Worm (Caenorhabditis elegans) whole organism, L4 larva: ENCODE results near the gene F22F4.5.

Experiments
- F26F4.8 ChIP-seq: fragments of 200-800 bp; sonication (Bioruptor generic); conservative IDR thresholded peaks from 2 replicates; pipeline ENCODE4 v1.3.6; 2022; ENCODE audit warnings: missing genetic modification characterization, missing compliant biosample characterization
- F44E2.7 ChIP-seq: fragments of 200-800 bp; sonication (Bioruptor generic); IDR thresholded peaks from 2 replicates; pipeline ENCODE4 v2.1.2; 2022; ENCODE audit warnings: missing genetic modification characterization, missing compliant biosample characterization
- F49E8.2 ChIP-seq: sonication (generic microtip); optimal IDR thresholded peaks from 2 replicates; lab custom pipeline; 2016; ENCODE audit warnings: missing compliant biosample characterization, mild to moderate bottlenecking, missing genetic modification characterization, borderline replicate concordance
- T20F7.1 ChIP-seq: fragments of 200-800 bp; sonication (Bioruptor generic); optimal IDR thresholded peaks from 2 replicates; lab custom pipeline; 2018; ENCODE audit warnings: mild to moderate bottlenecking, missing genetic modification characterization, missing compliant biosample characterization
- Y48G9A.11 ChIP-seq: fragments of 200-800 bp; sonication (Bioruptor generic); IDR thresholded peaks from 2 replicates; pipeline ENCODE4 v1.3.6; 2022; ENCODE audit warnings: missing genetic modification reagents, missing genetic modification characterization, missing compliant biosample characterization
- Y75B8A.6 ChIP-seq: fragments of 200-800 bp; sonication (Bioruptor generic); IDR thresholded peaks from 2 replicates; pipeline ENCODE4 v1.3.6; 2022; ENCODE audit warnings: missing genetic modification reagents, missing genetic modification characterization, missing compliant biosample characterization
- aha-1 ChIP-seq: fragments of 150-350 bp; peaks from one replicate; lab custom pipeline; 2014; ENCODE audit warnings: missing biosample characterization, missing genetic modification characterization
- ama-1 ChIP-seq: fragments of 150-350 bp; optimal IDR thresholded peaks from 2 replicates; lab custom pipeline; 2014; ENCODE audit warnings: inconsistent platforms, mixed read lengths
- ceh-20 ChIP-seq: fragments of 200-800 bp; sonication (Bioruptor generic); IDR thresholded peaks from 2 replicates; pipeline ENCODE4 v1.3.6; 2022; ENCODE audit warnings: missing genetic modification reagents, missing genetic modification characterization, missing compliant biosample characterization
- ceh-32 ChIP-seq: sonication (generic microtip); optimal IDR thresholded peaks from 2 replicates; lab custom pipeline; 2016; ENCODE audit warnings: mild to moderate bottlenecking, missing genetic modification characterization, missing compliant biosample characterization; ENCODE audit not compliant: poor library complexity
- ceh-82 ChIP-seq: sonication (generic microtip); optimal IDR thresholded peaks from 2 replicates; lab custom pipeline; 2017; ENCODE audit warnings: missing biosample characterization, missing genetic modification characterization
- cey-2 ChIP-seq: sonication (generic microtip); optimal IDR thresholded peaks from 3 replicates; lab custom pipeline; 2017; ENCODE audit warnings: missing genetic modification characterization, mild to moderate bottlenecking, missing compliant biosample characterization, antibody characterized with exemption, borderline replicate concordance; ENCODE audit not compliant: insufficient read depth
- ctbp-1 ChIP-seq: fragments of 200-800 bp; sonication (Bioruptor generic); IDR thresholded peaks from 2 replicates; pipeline ENCODE4 v1.3.6; 2022; ENCODE audit warnings: missing genetic modification reagents, missing genetic modification characterization, missing compliant biosample characterization
- daf-16 ChIP-seq, 3 experiments: sonication (generic microtip); optimal IDR thresholded peaks; 2 replicates each; lab custom pipeline; 2016 to 2017; ENCODE audit warnings: missing genetic modification characterization in 3 of 3, missing genetic modification reagents in 3 of 3, mild to moderate bottlenecking in 2 of 3, missing compliant biosample characterization in 2 of 3, missing biosample characterization in 1 of 3, moderate library complexity in 1 of 3
- dmd-6 ChIP-seq: fragments of 200-800 bp; sonication (Bioruptor generic); IDR thresholded peaks from 2 replicates; pipeline ENCODE4 v1.3.6; 2022; ENCODE audit warnings: missing genetic modification reagents, missing genetic modification characterization, missing compliant biosample characterization
- dpl-1 ChIP-seq: fragments of 150-350 bp; optimal IDR thresholded peaks from 2 replicates; lab custom pipeline; 2014; ENCODE audit warnings: missing biosample characterization, missing genetic modification reagents, missing genetic modification characterization
- dve-1 ChIP-seq: sonication (generic microtip); optimal IDR thresholded peaks from 2 replicates; lab custom pipeline; 2017; ENCODE audit warnings: antibody characterized with exemption, mild to moderate bottlenecking, missing genetic modification characterization, missing compliant biosample characterization; ENCODE audit not compliant: insufficient read depth
- egl-27 ChIP-seq: sonication (generic microtip); optimal IDR thresholded peaks from 3 replicates; lab custom pipeline; 2017; ENCODE audit warnings: missing biosample characterization, missing genetic modification reagents, missing genetic modification characterization
- hif-1 ChIP-seq, 2 experiments: sonication (generic microtip); optimal IDR thresholded peaks; 2 replicates each; lab custom pipeline; 2016 to 2017; ENCODE audit warnings: missing compliant biosample characterization in 2 of 2, missing genetic modification characterization in 2 of 2, missing genetic modification reagents in 2 of 2, missing genotype in 2 of 2, mild to moderate bottlenecking in 1 of 2
- hlh-30 ChIP-seq: sonication (generic microtip); optimal IDR thresholded peaks from 2 replicates; lab custom pipeline; 2017; ENCODE audit warnings: antibody characterized with exemption, mild to moderate bottlenecking, missing genetic modification characterization, missing compliant biosample characterization; ENCODE audit not compliant: insufficient read depth
- lim-7 ChIP-seq: fragments of 200-800 bp; sonication (Bioruptor generic); IDR thresholded peaks from 2 replicates; pipeline ENCODE4 v1.3.6; 2022; ENCODE audit warnings: missing genetic modification characterization, missing compliant biosample characterization
- lin-38 ChIP-seq: fragments of 200-800 bp; sonication (Bioruptor generic); IDR thresholded peaks from 2 replicates; pipeline ENCODE4 v1.3.6; 2022; ENCODE audit warnings: missing genetic modification reagents, missing genetic modification characterization, missing compliant biosample characterization
- lir-3 ChIP-seq: sonication (generic microtip); optimal IDR thresholded peaks from 2 replicates; lab custom pipeline; 2016; ENCODE audit warnings: mild to moderate bottlenecking, missing genetic modification characterization, missing compliant biosample characterization
- mdt-29 ChIP-seq: fragments of 200-800 bp; sonication (Bioruptor generic); IDR thresholded peaks from 2 replicates; pipeline ENCODE4 v1.3.6; 2022; ENCODE audit warnings: missing genetic modification reagents, missing genetic modification characterization, missing compliant biosample characterization
- mxl-2 ChIP-seq: fragments of 200-800 bp; sonication (Bioruptor generic); conservative IDR thresholded peaks from 2 replicates; pipeline ENCODE4 v1.3.6; 2022; ENCODE audit warnings: missing genetic modification reagents, missing genetic modification characterization, missing compliant biosample characterization
- nhr-11 ChIP-seq: fragments of 150-350 bp; optimal IDR thresholded peaks from 2 replicates; lab custom pipeline; 2014; ENCODE audit warnings: missing biosample characterization, missing genetic modification characterization
- nhr-111 ChIP-seq: fragments of 200-800 bp; sonication (Bioruptor generic); optimal IDR thresholded peaks from 2 replicates; lab custom pipeline; 2018; ENCODE audit warnings: mild to moderate bottlenecking, missing genetic modification characterization, missing compliant biosample characterization
- nhr-25 ChIP-seq: sonication (generic microtip); optimal IDR thresholded peaks from 2 replicates; lab custom pipeline; 2017; ENCODE audit warnings: missing genetic modification characterization, mild to moderate bottlenecking, missing compliant biosample characterization, antibody characterized with exemption, moderate library complexity, borderline replicate concordance; ENCODE audit not compliant: insufficient read depth
- nhr-28 ChIP-seq: fragments of 150-350 bp; optimal IDR thresholded peaks from 2 replicates; lab custom pipeline; 2014; ENCODE audit warnings: missing biosample characterization, missing genetic modification characterization
- nhr-41 ChIP-seq: fragments of 200-800 bp; sonication (Bioruptor generic); IDR thresholded peaks from 2 replicates; pipeline ENCODE4 v1.3.6; 2022; ENCODE audit warnings: missing genetic modification reagents, missing genetic modification characterization, missing compliant biosample characterization
- nhr-48 ChIP-seq: sonication (generic microtip); optimal IDR thresholded peaks from 2 replicates; lab custom pipeline; 2016; ENCODE audit warnings: mild to moderate bottlenecking, missing genetic modification characterization, missing compliant biosample characterization
- nhr-77 ChIP-seq: fragments of 150-350 bp; optimal IDR thresholded peaks from 2 replicates; lab custom pipeline; 2014; ENCODE audit warnings: missing biosample characterization, missing genetic modification characterization
- php-3 ChIP-seq: fragments of 200-800 bp; sonication (Bioruptor generic); IDR thresholded peaks from 2 replicates; pipeline ENCODE4 v1.3.6; 2022; ENCODE audit warnings: missing genetic modification reagents, missing genetic modification characterization, missing compliant biosample characterization
- rbr-2 ChIP-seq: sonication (generic microtip); optimal IDR thresholded peaks from 2 replicates; lab custom pipeline; 2016; ENCODE audit warnings: missing genotype, missing genetic modification characterization, missing compliant biosample characterization
- saeg-2 ChIP-seq: fragments of 200-800 bp; sonication (Bioruptor generic); IDR thresholded peaks from 2 replicates; pipeline ENCODE4 v1.3.6; 2022; ENCODE audit warnings: missing genetic modification reagents, missing genetic modification characterization, missing compliant biosample characterization
- sdz-12 ChIP-seq: fragments of 200-800 bp; sonication (Bioruptor generic); optimal IDR thresholded peaks from 2 replicates; lab custom pipeline; 2018; ENCODE audit warnings: mild to moderate bottlenecking, missing genetic modification characterization, missing compliant biosample characterization
- snpc-1.2 ChIP-seq: fragments of 200-800 bp; sonication (Bioruptor generic); IDR thresholded peaks from 2 replicates; pipeline ENCODE4 v1.3.6; 2022; ENCODE audit warnings: missing genetic modification reagents, missing genetic modification characterization, missing compliant biosample characterization
- tag-97 ChIP-seq: fragments of 200-800 bp; sonication (Bioruptor generic); IDR thresholded peaks from 2 replicates; pipeline ENCODE4 v1.3.6; 2022; ENCODE audit warnings: missing genetic modification characterization, missing compliant biosample characterization
- unc-62 ChIP-seq, 3 experiments: fragments of 150-350 bp in 1 of 3; sonication (generic microtip); optimal IDR thresholded peaks in 2 of 3; peaks in 1 of 3; 1 replicate in 1 of 3; 2 replicates in 2 of 3; lab custom pipeline; 2014 to 2017; ENCODE audit warnings: missing biosample characterization in 3 of 3, missing genetic modification characterization in 3 of 3, missing genetic modification reagents in 3 of 3, missing genotype in 1 of 3
- zfp-2 ChIP-seq: sonication (generic microtip); optimal IDR thresholded peaks from 2 replicates; lab custom pipeline; 2016; ENCODE audit warnings: mild to moderate bottlenecking, missing genetic modification characterization, missing compliant biosample characterization
- zip-11 ChIP-seq: fragments of 200-800 bp; sonication (Bioruptor generic); IDR thresholded peaks from 2 replicates; pipeline ENCODE4 v1.3.6; 2022; ENCODE audit warnings: missing genetic modification characterization, missing compliant biosample characterization
- ztf-11 ChIP-seq: fragments of 150-350 bp; optimal IDR thresholded peaks from 2 replicates; lab custom pipeline; 2014; ENCODE audit warnings: missing biosample characterization, missing genetic modification characterization
- ztf-7 ChIP-seq: fragments of 150-350 bp; optimal IDR thresholded peaks from 2 replicates; lab custom pipeline; 2014; ENCODE audit warnings: missing biosample characterization, missing genetic modification characterization

The F22F4.5 gene

ce11 chrX:5953174-5953573 is 39.5 kb downstream of the F22F4.5 start, which contains the start of the genes R07E4.5 and R07E4.3 (continued):
- TF ChIP-seq cey-2: no peak

- no peak for TF ChIP-seq lir-3 (tag; lab: Kevin White, UChicago)
These were observed 43.9 kb downstream of the F22F4.5 start, which contains the start of gene mig-23 for ce11 chrX:5948769-5949168. Gene mig-23, minus strand, starts transcription at chrX:5948869.

- TF ChIP-seq unc-62 (GFP tag; optimal IDR thresholded peaks at IDR 0.05 in 1 of 2; lab: Kevin White, UChicago) (peak in 1 of 2 experiments; percentile 95), unc-62 (tag; optimal IDR thresholded peaks at IDR 0.05; lab: Kevin White, UChicago) (no peak), aha-1 (tag; lab: Kevin White, UChicago) (peak; percentile 18), ztf-11 (tag; lab: Kevin White, UChicago) (no peak)
These were observed 48.2 kb downstream of the F22F4.5 start, which contains the start of gene acs-17 for ce11 chrX:5944488-5944887. Gene acs-17, minus strand, starts transcription at chrX:5944510.

- TF ChIP-seq snpc-1.2 (GFP tag; lab: Robert Waterston, UW) (no peak), nhr-111 (no peak), saeg-2 (GFP tag; lab: Robert Waterston, UW) (no peak), Y48G9A.11 (GFP tag; lab: Robert Waterston, UW) (no peak), ceh-20 (GFP tag; lab: Robert Waterston, UW) (no peak), mdt-29 (GFP tag; lab: Robert Waterston, UW) (no peak), nhr-25 (tag; lab: Kevin White, UChicago) (no peak), unc-62 (GFP tag; optimal IDR thresholded peaks at IDR 0.05 in 1 of 2; lab: Kevin White, UChicago) (no peak), unc-62 (tag; optimal IDR thresholded peaks at IDR 0.05; lab: Kevin White, UChicago) (no peak), ceh-82 (no peak), aha-1 (tag; lab: Kevin White, UChicago) (peak; percentile 88), zfp-2 (tag; lab: Kevin White, UChicago) (no peak), php-3 (no peak), F44E2.7 (GFP tag; lab: Robert Waterston, UW) (no peak), rbr-2 (no peak), zip-11 (GFP tag; lab: Robert Waterston, UW) (no peak), Y75B8A.6 (GFP tag; lab: Robert Waterston, UW) (no peak), nhr-41 (GFP tag; lab: Robert Waterston, UW) (no peak), ztf-7 (no peak), sdz-12 (GFP tag; lab: Kevin White, UChicago) (no peak), hlh-30 (tag; lab: Kevin White, UChicago) (peak; percentile 31), ztf-11 (tag; lab: Kevin White, UChicago) (no peak), ama-1 (lab: Kevin White, UChicago) (no peak), lim-7 (GFP tag; lab: Robert Waterston, UW) (no peak), nhr-48 (tag; lab: Kevin White, UChicago) (no peak), lin-38 (GFP tag; lab: Robert Waterston, UW) (no peak), hif-1 (tag; optimal IDR thresholded peaks at IDR 0.05; lab: Kevin White, UChicago) (no peak), ctbp-1 (no peak), T20F7.1 (GFP tag; lab: Kevin White, UChicago) (no peak), dpl-1 (no peak), daf-16 (GFP tag; optimal IDR thresholded peaks at IDR 0.05; lab: Kevin White, UChicago) (peak in 1 of 2 experiments; percentile 78), daf-16 (tag; optimal IDR thresholded peaks at IDR 0.05; lab: Kevin White, UChicago) (no peak), F49E8.2 (no peak), mxl-2 (no peak), nhr-11 (tag; lab: Kevin White, UChicago) (peak; percentile 37), tag-97 (GFP tag; lab: Robert Waterston, UW) (no peak), dve-1 (tag; lab: Kevin White, UChicago) (no peak), nhr-28 (tag; lab: Kevin White, UChicago) (peak; percentile 9), nhr-77 (tag; lab: Kevin White, UChicago) (no peak), ceh-32 (tag; lab: Kevin White, UChicago) (no peak), F26F4.8 (GFP tag; lab: Robert Waterston, UW) (no peak), dmd-6 (GFP tag; lab: Robert Waterston, UW) (0 out of 2 replicates have a peak, but pooled peaks have one; percentile 8), egl-27 (no peak)
These were observed 48.8 kb downstream of the F22F4.5 start for ce11 chrX:5943908-5944307.
